Worm (Caenorhabditis elegans): ENCODE data around the gene eea-1.

eea-1 gene

ce11 chrV:13497322-13497847 is at the start of gene eea-1, which contains the start of gene gut-2:
Gene eea-1 (minus strand): TSS chrV:13497372.
Gene gut-2 (plus strand): TSS chrV:13497690.
- TF ChIP-seq him-1 (tag; optimal IDR thresholded peaks at IDR 0.05) (no peak), W03F9.2 (tag; optimal IDR thresholded peaks at IDR 0.05) (peak; percentile 70)

DNA sequence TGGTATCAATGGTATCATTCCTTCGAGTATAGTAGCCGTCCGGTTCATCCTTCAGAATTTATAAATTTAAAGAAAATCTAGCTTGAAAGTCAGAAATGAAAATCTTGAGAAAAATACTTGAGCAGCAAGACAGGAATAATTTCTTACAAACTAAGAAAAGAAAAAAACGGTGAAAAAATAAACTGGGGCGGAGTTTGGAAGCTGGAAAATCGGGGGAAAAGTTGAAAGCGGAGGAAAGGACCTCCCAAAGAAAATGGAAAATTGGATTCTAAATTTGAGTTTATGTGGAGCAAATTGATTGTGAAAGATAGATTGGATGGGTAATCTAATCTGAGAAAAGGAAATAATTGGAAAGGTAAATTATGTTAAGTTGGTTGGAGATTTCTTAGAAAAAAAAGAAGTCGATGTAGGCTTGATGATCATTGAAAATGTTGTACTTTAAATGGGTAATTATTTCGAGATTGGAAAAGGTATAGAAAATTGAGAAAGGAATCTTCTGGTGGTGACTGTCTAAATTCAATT is 38.9 kb upstream of the eea-1 start, which contains the start of gene frpr-5:
Gene frpr-5, minus strand, starts transcription at position 51 of the 522 bp plus-strand sequence.
- TF ChIP-seq him-1 (tag; optimal IDR thresholded peaks at IDR 0.05) (no peak), W03F9.2 (tag; optimal IDR thresholded peaks at IDR 0.05) (no peak), dao-5 (tag; optimal IDR thresholded peaks at IDR 0.05) (no peak)

DNA sequence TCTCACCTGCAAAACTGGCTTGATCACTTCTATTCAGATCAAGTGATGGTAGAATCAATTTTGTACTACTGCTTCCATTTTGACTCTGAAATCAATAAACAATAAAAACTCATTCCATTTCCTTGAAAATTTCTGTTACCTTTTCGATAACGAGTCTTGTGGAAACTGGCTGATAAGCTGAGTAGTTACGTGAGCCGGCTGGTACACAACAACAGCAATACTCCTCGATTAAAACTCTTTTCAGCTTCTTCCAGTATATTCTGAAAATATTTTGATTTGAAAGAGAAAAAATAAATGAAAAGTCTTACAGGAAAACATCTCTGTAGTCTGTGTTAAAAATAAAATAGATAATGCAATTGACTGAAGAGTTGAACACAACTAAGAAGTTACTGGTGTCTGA is 35.3 kb upstream of the eea-1 start:
- TF ChIP-seq him-1 (tag; optimal IDR thresholded peaks at IDR 0.05) (no peak), dao-5 (tag; optimal IDR thresholded peaks at IDR 0.05) (no peak), W03F9.2 (tag; optimal IDR thresholded peaks at IDR 0.05) (no peak)

DNA sequence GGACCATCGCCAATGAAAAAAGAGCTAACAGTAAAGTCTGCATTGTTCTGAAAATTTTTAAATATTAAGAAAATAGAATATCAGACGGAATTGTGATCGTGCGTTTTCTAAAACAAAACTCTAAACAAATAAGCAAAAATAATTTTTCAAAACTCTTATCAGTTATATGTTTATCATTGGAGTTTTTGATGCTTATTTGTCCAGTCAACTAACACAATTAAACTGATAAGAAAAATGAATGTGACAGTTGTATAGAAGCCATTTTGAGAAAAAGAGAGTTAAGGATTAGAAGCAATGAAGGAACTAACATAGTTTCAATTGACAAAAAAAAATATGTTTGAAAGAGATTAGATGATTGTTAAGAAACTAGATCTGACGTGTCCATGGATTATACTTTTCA is 33.5 kb upstream of the eea-1 start, which contains the start of gene ttr-44:
Gene ttr-44, minus strand, starts transcription at position 47 of the 400 bp plus-strand sequence.
- no peak for TF ChIP-seq dao-5 (tag; optimal IDR thresholded peaks at IDR 0.05)

DNA sequence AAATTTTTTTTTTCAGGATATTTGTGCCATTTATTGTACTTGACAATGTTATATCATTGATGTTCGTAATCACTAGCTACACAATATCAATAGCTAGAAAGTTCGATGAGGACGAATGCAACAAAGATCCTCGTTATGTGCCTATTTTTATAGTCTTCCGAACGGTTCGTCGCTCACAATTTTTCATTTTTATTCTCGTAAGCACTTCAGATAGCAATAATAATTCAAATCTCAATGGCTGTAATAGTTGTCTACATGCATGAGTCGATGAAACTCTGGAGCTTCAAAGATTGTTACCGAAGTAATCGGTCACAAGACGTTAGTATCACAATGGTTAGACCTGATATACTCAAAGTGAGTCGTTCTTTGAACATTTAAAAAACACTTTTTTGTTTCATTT is 32.0 kb upstream of the eea-1 start:
- TF ChIP-seq him-1 (tag; optimal IDR thresholded peaks at IDR 0.05) (no peak), W03F9.2 (tag; optimal IDR thresholded peaks at IDR 0.05) (no peak), dao-5 (tag; optimal IDR thresholded peaks at IDR 0.05) (no peak)

ce11 chrV:13523194-13523593 is 26.0 kb upstream of the eea-1 start, which contains the start of gene R11G10.3:
Gene R11G10.3 (plus strand): TSS chrV:13523494.
- no peak for TF ChIP-seq dao-5 (tag; optimal IDR thresholded peaks at IDR 0.05)
- TF ChIP-seq W03F9.2 (tag; optimal IDR thresholded peaks at IDR 0.05) = no peak
- no peak for TF ChIP-seq him-1 (tag; optimal IDR thresholded peaks at IDR 0.05)

DNA sequence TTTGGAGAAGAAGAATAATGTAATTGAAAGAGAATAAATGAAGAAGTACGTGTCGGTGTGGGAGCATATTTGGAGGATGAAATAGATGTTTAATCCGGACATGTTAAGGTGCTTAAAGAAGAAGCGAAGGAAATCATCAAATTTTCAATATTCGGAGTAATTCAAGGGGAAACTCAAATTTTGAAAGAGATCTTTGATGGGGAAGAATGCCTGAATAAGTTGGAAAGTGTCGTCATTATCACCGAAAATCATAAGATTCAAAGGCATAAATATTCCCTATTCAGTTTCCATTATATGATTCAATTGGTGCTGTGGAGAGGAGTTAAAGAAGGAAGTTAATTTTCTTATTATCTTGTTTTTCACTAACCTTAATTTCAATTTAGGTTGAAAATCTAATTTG is 17.9 kb upstream of the eea-1 start, which contains the start of gene semi-1:
Gene semi-1, minus strand, starts transcription at position 101 of the 400 bp plus-strand sequence.
- TF ChIP-seq dao-5 (tag; optimal IDR thresholded peaks at IDR 0.05) = no peak
- no peak for TF ChIP-seq W03F9.2 (tag; optimal IDR thresholded peaks at IDR 0.05)
- TF ChIP-seq him-1 (tag; optimal IDR thresholded peaks at IDR 0.05) = no peak

DNA sequence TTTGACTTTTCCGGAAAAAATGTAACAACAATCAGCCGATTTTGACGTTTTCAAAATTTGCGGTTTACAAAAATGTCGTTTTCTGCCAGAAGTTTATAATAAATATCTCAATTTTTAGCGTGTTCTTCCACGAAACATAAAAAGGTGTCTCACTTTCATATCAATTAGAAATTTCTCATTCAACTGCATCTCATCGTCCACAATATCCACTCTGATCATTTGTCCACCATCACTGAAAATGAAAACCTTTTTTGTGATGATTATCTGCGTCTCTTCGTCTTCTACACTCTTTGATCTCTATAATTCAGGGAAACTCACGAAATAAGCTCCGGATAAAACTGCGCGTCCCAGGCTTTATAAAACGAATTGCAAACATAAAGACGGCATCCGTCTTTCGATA is 15.3 kb upstream of the eea-1 start:
- no peak for TF ChIP-seq dao-5 (tag; optimal IDR thresholded peaks at IDR 0.05)
- no peak for TF ChIP-seq him-1 (tag; optimal IDR thresholded peaks at IDR 0.05)
- TF ChIP-seq W03F9.2 (tag; optimal IDR thresholded peaks at IDR 0.05) = no peak

DNA sequence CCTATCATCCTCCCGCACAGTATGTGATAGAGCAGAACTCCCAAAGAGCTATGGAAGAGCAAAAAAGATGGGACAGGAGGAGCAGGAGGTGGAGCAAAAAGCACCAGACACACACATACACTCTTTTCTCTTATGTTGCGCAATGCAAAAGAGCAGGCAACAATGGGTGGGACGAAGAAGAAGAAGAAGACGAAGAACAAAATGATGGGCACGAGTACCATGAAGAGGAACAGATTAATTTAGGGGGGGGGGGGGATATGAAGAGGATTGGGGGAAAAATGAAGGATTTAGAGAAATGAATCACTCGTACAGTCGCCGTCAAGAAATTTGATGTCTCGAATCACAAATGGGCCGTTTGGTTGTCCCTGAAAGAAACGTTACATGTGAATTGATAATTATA is 14.4 kb upstream of the eea-1 start, which contains the start of gene avr-15:
Gene avr-15, minus strand, starts transcription at position 101 of the 400 bp plus-strand sequence.
- TF ChIP-seq him-1 (tag; optimal IDR thresholded peaks at IDR 0.05) (no peak), dao-5 (tag; optimal IDR thresholded peaks at IDR 0.05) (no peak), W03F9.2 (tag; optimal IDR thresholded peaks at IDR 0.05) (no peak)

DNA sequence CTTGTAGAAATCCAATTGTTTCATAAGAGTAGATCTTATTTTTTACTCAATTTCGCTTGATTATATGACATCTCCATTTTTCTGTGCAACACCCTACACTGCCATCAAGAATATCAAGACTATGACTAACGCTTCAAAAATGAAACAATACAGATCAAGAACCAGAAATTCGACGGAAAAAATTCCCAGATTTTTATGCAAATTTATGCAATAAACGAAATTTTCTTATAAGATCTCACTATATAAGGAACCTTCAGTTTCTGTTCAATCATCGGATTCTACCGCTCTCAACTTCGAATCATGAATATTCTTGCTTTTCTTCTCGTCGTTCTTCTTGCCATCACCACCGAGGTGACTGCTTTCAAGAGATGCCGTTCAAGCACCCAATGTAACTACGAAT is 9.1 kb upstream of the eea-1 start, which contains the start of gene R11G10.4:
Gene R11G10.4, plus strand, starts transcription at position 301 of the 400 bp plus-strand sequence.
- TF ChIP-seq W03F9.2 (tag; optimal IDR thresholded peaks at IDR 0.05) = no peak
- no peak for TF ChIP-seq dao-5 (tag; optimal IDR thresholded peaks at IDR 0.05)
- no peak for TF ChIP-seq him-1 (tag; optimal IDR thresholded peaks at IDR 0.05)

DNA sequence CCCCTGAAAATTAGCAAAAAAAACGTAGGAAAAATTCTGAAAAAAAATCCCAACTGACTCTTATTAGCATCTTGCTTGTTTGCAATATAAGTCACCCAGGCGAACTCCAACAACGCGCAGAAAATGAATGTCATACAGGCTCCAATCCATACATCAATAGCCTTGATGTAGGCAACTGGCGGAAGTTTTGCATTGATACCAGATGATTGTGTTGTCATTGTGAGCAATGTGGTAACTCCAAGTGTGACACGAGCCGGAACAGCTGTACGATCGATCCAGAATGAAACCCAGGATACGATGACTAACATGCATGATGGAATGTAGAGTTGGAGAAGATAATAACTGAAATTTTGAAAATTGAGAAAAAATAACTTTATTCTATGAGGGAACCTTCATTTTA is 2.1 kb upstream of the eea-1 start:
- TF ChIP-seq dao-5 (tag; optimal IDR thresholded peaks at IDR 0.05) = no peak
- no peak for TF ChIP-seq him-1 (tag; optimal IDR thresholded peaks at IDR 0.05)
- TF ChIP-seq W03F9.2 (tag; optimal IDR thresholded peaks at IDR 0.05) = no peak

DNA sequence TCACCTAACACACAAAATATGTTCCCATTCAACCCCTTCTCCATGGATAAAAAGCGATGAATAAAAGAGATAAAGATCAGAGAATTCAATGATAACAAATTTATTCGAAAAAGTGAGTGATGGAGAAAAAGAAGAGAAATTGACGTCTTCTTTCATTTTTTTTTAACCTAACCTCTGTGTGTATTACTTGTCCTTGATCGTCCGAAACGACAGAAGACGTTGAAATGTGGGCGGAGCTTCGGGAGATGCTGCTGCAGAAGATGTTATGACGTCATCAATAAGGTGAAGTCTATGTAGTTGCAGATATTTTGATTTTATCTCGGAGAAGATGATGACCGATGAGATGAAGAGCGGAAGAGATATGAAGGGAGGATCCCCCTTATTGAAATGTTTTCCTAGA is 7.3 kb downstream of the eea-1 start, which contains the start of gene T10G3.3:
Gene T10G3.3, minus strand, starts transcription at position 370 of the 400 bp plus-strand sequence.
- TF ChIP-seq him-1 (tag; optimal IDR thresholded peaks at IDR 0.05) = no peak
- no peak for TF ChIP-seq dao-5 (tag; optimal IDR thresholded peaks at IDR 0.05)
- TF ChIP-seq W03F9.2 (tag; optimal IDR thresholded peaks at IDR 0.05) = no peak

DNA sequence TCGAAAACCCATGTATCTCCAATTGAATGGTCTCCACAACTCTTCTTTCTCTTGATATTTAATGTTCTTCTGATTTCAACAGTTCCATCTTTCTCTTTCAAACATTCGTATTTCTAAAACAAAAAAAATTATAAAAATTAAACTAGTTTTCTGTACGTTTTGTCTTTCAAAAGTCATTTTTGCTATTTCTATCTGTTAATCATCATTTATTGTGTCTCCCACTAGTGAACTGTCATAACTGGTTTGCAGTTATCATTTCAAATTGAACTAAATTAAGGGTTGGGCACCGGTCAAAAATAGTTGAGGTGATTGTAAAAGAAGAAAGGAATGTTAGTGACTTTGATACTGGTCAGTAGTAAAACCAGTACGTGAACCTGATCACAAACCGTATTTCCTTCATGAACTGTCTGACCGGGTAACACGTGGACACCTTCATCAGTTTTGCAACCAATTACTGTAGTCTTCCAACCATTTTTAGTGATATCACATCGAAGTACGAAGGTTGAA is 8.8 kb downstream of the eea-1 start:
- TF ChIP-seq dao-5 (tag; optimal IDR thresholded peaks at IDR 0.05) = no peak
- TF ChIP-seq him-1 (tag; optimal IDR thresholded peaks at IDR 0.05) = no peak
- TF ChIP-seq W03F9.2 (tag; optimal IDR thresholded peaks at IDR 0.05) = no peak

ce11 chrV:13485732-13486131 is 11.4 kb downstream of the eea-1 start:
- TF ChIP-seq W03F9.2 (tag; optimal IDR thresholded peaks at IDR 0.05) = no peak
- TF ChIP-seq dao-5 (tag; optimal IDR thresholded peaks at IDR 0.05) = no peak
- TF ChIP-seq him-1 (tag; optimal IDR thresholded peaks at IDR 0.05) = no peak

Measured in whole organism, L4/young adult.